Fruit fly (Drosophila melanogaster): ENCODE data around the gene CG43063.

Gene CG43063

DNA sequence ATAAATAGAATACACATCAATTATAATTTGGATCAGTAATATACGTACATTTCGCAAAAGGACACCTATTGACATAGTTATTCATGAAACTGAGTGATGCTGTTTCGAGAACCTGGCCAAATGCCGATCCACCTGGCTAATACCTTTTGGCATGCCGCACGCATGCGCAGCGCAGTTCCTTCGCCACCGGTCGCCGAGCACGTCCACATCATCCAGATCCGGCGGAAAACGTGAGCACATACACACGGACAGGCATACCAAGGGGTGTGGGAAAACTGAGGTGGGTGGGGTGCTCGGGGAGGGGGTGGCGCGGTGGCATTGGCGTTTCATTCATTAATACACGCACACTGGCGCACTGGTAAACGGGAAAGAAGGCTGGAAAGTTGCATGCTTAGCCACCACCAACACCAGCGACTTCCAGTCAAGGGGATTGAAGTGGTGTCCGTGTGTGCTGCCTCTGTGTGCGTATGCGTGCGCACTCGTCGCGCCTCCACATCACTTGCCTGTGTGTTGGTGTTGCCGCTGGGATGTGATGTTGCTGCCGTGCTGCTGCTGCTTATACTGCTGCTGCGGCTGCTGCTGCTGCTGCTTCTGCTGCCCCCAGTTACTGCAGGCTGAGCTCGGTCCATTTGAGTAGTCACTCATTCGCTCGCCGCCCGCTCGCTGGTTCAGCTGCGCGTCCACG is 28.8 kb upstream of the CG43063 start, which contains the start of gene sim:
sim (plus strand) TSS at position 635 of the 685 bp plus-strand sequence.
- no peak for TF ChIP-seq psq (optimal IDR thresholded peaks at IDR 0.05)
- TF ChIP-seq pan (optimal IDR thresholded peaks at IDR 0.05): no peak
- TF ChIP-seq EcR (GFP tag; optimal IDR thresholded peaks at IDR 0.05): no peak

DNA sequence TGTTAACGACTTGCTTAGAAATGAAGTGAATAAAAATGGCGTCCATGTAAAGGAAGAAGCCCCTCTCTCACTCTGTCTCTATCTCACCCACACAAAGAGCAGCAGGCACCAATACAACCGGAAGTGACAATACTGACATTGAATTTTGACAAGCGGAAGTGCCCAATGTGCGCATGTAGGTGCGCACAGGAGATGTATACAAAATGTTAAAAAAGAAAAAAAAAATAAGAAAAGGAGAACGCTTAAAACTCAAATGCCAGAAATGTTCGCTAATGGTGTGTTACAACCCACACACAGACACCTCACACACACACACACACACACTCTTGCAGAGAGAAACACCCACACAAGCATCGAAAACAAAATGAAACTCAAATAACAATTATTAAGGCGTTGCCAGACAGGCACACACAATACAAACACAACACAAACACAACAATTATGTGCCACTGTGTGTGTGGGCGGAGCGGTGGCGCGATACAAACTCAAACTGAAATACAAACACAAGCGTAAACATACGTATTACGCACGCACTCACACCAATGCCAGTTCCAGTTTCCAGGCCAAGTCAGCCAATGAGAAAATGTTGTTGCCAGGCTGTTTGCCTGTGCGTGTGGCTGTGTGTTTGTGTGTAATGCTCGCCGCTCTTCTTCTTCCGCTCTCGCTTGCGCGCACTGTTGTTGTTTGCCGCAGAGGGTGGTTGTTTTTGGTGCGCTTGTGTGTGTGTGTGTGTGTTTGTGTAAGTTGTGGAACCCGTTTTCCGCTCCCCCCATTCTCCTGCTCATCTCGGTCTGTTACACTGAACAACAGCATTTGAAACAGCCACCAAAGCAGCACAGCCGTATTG is 22.1 kb upstream of the CG43063 start:
- no peak for TF ChIP-seq usp (GFP tag; optimal IDR thresholded peaks at IDR 0.05)
- peak; percentile 76 for TF ChIP-seq Dll (optimal IDR thresholded peaks at IDR 0.05)
- TF ChIP-seq CG8478 (optimal IDR thresholded peaks at IDR 0.05): peak; percentile 93

DNA sequence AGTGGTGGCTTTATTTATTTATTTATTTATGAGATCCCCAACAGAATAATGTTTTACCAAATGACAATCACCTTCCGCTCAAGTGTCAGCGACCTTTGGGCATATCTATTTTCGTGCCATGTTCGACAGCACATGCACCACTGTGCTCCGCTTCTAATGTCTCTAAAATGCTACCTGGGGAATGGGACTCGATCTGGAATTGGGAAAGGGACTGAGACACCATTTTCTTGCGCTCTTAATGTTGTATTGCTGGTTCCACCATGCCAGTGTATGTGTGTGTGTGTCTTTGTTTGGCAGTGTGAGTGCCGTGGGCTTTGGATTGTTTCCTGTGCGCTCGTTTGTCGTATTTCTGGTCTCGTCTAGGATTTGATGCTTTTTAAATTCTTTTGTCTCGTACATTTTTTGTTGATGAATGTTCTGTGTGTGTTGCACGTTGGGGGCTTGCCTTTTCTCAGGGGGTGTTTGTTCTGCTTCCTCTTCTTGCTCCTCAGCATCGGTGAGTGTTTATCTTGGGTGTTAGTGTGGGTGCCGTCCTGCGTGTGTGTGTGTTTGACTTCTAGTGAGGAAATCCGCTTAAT is 20.8 kb upstream of the CG43063 start:
- TF ChIP-seq EcR (GFP tag; optimal IDR thresholded peaks at IDR 0.05) (peak in 1 of 2 experiments; percentile 55), CG8478 (optimal IDR thresholded peaks at IDR 0.05) (no peak), pan (optimal IDR thresholded peaks at IDR 0.05) (no peak), Dll (optimal IDR thresholded peaks at IDR 0.05) (peak; percentile 15), usp (GFP tag; optimal IDR thresholded peaks at IDR 0.05) (no peak)

DNA sequence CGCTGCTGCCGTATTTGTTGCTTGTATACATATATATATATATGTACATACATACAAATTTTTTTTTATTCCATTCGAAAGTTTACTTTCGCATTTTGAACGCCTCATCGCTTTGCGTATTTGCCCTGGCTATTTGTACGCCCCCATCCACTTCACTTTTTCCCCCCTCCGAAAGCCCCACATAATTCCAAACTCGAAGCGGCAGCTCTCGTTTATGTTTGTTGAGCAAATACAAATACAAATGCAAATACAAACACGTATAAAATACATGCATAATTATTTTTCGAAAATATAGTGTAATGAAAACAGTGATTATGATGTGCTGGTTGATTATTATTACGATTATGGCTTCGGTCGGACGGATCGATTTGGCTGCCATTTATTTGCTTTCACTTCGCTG is 18.0 kb upstream of the CG43063 start:
- TF ChIP-seq usp (GFP tag; optimal IDR thresholded peaks at IDR 0.05): no peak

DNA sequence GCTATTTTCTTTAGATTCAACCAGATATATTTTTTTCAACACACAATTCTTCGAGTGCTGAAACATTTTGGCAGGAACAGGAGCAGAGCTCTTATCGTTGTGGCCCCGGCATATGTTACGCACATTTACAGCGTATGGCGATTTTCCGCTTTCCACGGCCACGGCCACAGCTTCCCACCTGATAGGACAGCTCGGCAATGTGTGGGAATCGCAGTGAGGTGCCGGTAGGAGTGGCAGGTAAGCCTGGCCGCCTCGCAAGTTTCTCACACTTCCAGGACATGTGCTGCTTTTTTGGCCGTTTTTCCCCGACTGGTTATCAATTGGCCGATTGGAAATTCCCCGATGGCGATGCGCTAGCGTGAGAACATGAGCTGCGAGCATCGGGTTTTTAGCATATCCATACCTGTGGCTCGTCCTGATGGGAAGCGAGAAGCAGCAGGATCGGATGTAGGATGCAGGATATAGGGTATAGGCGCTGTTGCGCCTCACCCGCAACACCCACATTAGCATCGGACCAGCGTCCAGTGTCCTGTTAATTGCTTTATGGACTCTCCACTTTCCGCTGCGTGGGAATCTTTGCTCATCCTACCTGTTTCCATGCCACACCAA is 15.9 kb upstream of the CG43063 start:
- no peak for TF ChIP-seq usp (GFP tag; optimal IDR thresholded peaks at IDR 0.05)
- TF ChIP-seq EcR (GFP tag; optimal IDR thresholded peaks at IDR 0.05): no peak
- no peak for TF ChIP-seq psq (optimal IDR thresholded peaks at IDR 0.05)
- no peak for TF ChIP-seq Dll (optimal IDR thresholded peaks at IDR 0.05)
- TF ChIP-seq pan (optimal IDR thresholded peaks at IDR 0.05): no peak
- TF ChIP-seq CG8478 (optimal IDR thresholded peaks at IDR 0.05): no peak

DNA sequence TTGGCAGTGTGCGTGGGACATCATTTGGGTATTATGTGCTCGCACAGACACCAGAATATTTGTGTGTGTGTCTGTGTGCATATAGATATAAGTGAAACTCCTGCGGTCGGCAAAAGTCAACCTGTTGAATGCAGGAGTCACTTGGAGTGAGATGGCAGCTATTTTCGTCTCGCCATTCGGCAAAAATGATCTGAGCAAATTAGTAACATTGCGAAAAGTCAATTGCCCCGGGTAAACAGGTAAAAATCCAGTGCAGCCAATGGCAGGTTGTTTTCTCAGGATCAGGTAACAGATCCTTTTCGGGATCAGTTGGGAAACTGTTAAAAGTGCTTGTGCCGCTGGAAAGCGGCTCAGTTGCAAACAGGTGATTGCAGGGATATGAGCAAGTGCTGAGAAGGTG is 14.0 kb upstream of the CG43063 start:
- TF ChIP-seq pan (optimal IDR thresholded peaks at IDR 0.05) (no peak), usp (GFP tag; optimal IDR thresholded peaks at IDR 0.05) (no peak), Dll (optimal IDR thresholded peaks at IDR 0.05) (no peak), CG8478 (optimal IDR thresholded peaks at IDR 0.05) (no peak), EcR (GFP tag; optimal IDR thresholded peaks at IDR 0.05) (no peak), psq (optimal IDR thresholded peaks at IDR 0.05) (no peak)

DNA sequence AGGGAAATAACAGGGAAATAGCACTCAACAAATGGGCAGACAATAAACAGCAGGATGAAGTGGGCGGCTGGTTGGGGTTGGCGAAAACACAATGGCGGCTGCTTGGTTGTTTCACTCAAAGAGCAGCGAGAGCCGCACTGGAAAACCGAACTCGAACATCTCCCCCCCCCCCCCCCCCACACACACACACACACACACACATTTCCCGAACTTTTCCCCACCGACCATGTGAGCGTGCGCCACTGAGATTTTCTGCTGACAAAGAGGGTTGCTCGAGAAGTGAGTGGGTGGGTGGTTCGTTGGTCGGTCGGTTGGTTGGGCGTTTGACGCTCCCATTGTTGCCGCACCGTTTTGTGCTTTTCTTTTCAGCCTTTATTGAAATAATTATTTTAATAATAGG is 12.8 kb upstream of the CG43063 start:
- no peak for TF ChIP-seq usp (GFP tag; optimal IDR thresholded peaks at IDR 0.05)
- no peak for TF ChIP-seq CG8478 (optimal IDR thresholded peaks at IDR 0.05)
- no peak for TF ChIP-seq pan (optimal IDR thresholded peaks at IDR 0.05)
- no peak for TF ChIP-seq psq (optimal IDR thresholded peaks at IDR 0.05)
- TF ChIP-seq EcR (GFP tag; optimal IDR thresholded peaks at IDR 0.05): no peak
- TF ChIP-seq Dll (optimal IDR thresholded peaks at IDR 0.05): no peak

DNA sequence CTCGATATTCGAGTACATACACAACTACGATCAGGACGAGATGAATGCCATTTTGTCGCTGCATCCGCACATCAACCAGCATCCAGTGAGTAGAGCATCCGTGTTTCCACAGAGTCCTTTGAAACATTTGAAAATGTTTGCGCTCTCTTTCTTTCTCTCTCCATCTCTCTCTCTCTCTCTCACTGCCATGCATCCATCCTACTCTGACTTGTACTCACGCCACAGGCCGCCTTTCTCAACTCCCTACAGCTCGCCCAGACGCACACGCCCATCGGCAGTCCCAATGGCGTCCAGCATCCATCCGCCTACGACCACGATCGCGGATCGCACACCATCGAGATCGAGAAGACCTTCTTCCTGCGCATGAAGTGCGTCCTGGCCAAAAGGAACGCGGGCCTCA is 11.4 kb upstream of the CG43063 start:
- no peak for TF ChIP-seq usp (GFP tag; optimal IDR thresholded peaks at IDR 0.05)
- TF ChIP-seq psq (optimal IDR thresholded peaks at IDR 0.05): no peak
- no peak for TF ChIP-seq EcR (GFP tag; optimal IDR thresholded peaks at IDR 0.05)
- no peak for TF ChIP-seq pan (optimal IDR thresholded peaks at IDR 0.05)
- no peak for TF ChIP-seq CG8478 (optimal IDR thresholded peaks at IDR 0.05)
- TF ChIP-seq Dll (optimal IDR thresholded peaks at IDR 0.05): no peak

DNA sequence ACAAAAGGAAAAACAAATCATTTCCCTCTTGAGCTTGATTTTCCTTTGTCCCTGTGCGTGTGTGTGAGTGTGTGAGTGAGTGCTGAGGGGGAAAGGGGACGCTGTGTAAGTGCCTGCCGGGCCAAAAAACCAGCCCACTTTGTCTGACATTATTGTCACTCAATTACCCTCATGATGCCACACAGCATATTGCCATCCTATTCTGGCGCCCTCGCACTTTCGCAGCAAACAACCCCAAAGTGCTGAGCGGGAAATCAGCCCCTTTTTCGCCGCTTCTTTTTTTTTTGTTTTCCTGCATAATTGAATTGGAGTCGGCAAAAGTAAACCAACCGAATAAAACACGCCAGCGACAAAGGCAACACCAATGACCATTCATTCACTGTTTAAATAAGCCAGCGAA is 10.3 kb upstream of the CG43063 start:
- TF ChIP-seq CG8478 (optimal IDR thresholded peaks at IDR 0.05) (no peak), pan (optimal IDR thresholded peaks at IDR 0.05) (no peak), usp (GFP tag; optimal IDR thresholded peaks at IDR 0.05) (no peak), Dll (optimal IDR thresholded peaks at IDR 0.05) (no peak), EcR (GFP tag; optimal IDR thresholded peaks at IDR 0.05) (no peak)

DNA sequence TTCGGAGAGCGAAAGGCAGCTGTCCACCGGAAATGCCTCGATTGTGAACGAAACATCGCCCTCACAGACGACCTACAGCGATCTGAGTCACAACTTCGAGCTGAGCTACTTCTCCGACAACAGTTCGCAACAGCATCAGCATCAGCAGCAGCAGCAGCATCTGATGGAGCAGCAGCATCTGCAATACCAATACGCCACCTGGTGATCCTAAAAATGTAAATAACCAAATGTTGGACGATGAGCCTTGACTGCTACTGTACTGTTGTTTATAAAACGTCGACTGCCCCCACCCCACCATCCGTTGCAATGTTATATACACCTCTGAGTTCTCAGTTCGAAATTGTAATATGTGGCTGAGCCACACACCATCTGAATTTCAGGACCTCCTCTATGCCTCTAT is 8.8 kb upstream of the CG43063 start:
- no peak for TF ChIP-seq EcR (GFP tag; optimal IDR thresholded peaks at IDR 0.05)
- no peak for TF ChIP-seq pan (optimal IDR thresholded peaks at IDR 0.05)
- TF ChIP-seq psq (optimal IDR thresholded peaks at IDR 0.05): no peak
- no peak for TF ChIP-seq Dll (optimal IDR thresholded peaks at IDR 0.05)
- TF ChIP-seq CG8478 (optimal IDR thresholded peaks at IDR 0.05): no peak
- TF ChIP-seq usp (GFP tag; optimal IDR thresholded peaks at IDR 0.05): no peak

DNA sequence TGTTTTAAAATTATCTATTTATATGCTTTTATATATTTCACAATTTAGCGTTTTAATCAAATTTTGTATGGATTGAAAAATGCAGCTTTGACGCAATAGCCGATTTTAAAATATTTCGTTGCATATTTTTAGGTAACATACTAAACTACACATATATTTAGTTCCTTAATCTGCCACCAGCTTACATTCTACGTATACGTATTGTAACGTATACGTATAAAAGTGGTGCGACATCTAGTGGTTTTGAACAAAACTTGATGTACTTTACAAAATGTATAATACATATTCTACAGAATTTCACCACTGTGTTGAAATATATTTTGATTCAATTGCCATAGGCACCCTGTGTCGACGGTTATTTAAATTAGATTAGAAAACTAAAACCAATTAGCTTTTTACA is 7.8 kb upstream of the CG43063 start:
- no peak for TF ChIP-seq psq (optimal IDR thresholded peaks at IDR 0.05)
- no peak for TF ChIP-seq Dll (optimal IDR thresholded peaks at IDR 0.05)
- TF ChIP-seq EcR (GFP tag; optimal IDR thresholded peaks at IDR 0.05): no peak
- no peak for TF ChIP-seq usp (GFP tag; optimal IDR thresholded peaks at IDR 0.05)
- no peak for TF ChIP-seq CG8478 (optimal IDR thresholded peaks at IDR 0.05)
- no peak for TF ChIP-seq pan (optimal IDR thresholded peaks at IDR 0.05)

DNA sequence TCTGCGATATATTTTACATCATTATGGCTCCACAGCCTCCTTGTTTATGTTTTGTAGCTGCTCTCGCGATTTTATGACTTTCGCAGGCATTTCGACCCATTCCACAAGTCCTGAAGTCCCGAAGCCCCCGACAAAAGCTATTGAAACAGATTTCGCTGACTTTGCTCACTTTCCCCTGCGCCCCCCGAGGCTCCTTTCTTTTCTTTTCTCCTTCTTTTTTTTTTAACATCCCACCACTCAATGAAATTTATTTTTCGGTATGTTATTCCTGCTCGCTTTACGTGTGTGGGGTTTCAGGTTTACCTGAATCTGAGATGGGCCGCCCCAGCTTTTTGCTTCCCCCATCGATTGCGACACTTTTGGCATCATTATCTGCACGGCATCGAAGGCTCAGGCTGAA is 3.6 kb upstream of the CG43063 start:
- TF ChIP-seq psq (optimal IDR thresholded peaks at IDR 0.05) (no peak), usp (GFP tag; optimal IDR thresholded peaks at IDR 0.05) (no peak), EcR (GFP tag; optimal IDR thresholded peaks at IDR 0.05) (no peak)
